Fruit fly (Drosophila melanogaster) whole organism, embryonic: ENCODE measurements around the gene Bx42.

ENCODE experiments used
- Abd-B ChIP-seq: fragments of 200-800 bp; sonication (Bioruptor generic); optimal IDR thresholded peaks from 2 replicates; lab custom pipeline; 2018; ENCODE audit warnings: missing biosample characterization, mild to moderate bottlenecking, missing genetic modification characterization, moderate library complexity
- Atf6 ChIP-seq: fragments of 200-800 bp; sonication (Bioruptor generic); IDR thresholded peaks from 2 replicates; pipeline ENCODE4 v1.3.6; 2022; ENCODE audit warnings: missing biosample characterization, missing genetic modification characterization
- BtbVII ChIP-seq: fragments of 200-800 bp; sonication (Bioruptor generic); optimal IDR thresholded peaks from 3 replicates; lab custom pipeline; 2017; ENCODE audit warnings: missing biosample characterization, mild to moderate bottlenecking, missing genetic modification characterization
- CG10209 ChIP-seq: fragments of 200-800 bp; sonication (Bioruptor generic); optimal IDR thresholded peaks from 3 replicates; lab custom pipeline; 2017; ENCODE audit warnings: missing biosample characterization, mild to moderate bottlenecking, missing genetic modification characterization, missing genetic modification reagents
- CG10431 ChIP-seq: fragments of 200-800 bp; sonication (Bioruptor generic); optimal IDR thresholded peaks from 3 replicates; lab custom pipeline; 2018; ENCODE audit warnings: missing biosample characterization, mild to moderate bottlenecking, missing genetic modification characterization
- CG10462 ChIP-seq: fragments of 200-800 bp; sonication (Bioruptor generic); optimal IDR thresholded peaks from 2 replicates; lab custom pipeline; 2016; ENCODE audit warnings: missing biosample characterization, missing genetic modification characterization
- CG10959 ChIP-seq: fragments of 200-800 bp; sonication (Bioruptor generic); IDR thresholded peaks from 2 replicates; pipeline ENCODE4 v1.3.6; 2022; ENCODE audit warnings: missing biosample characterization, missing genetic modification characterization
- CG13123 ChIP-seq: fragments of 200-800 bp; sonication (Bioruptor generic); optimal IDR thresholded peaks from 2 replicates; lab custom pipeline; 2016; ENCODE audit warnings: missing biosample characterization, missing genetic modification characterization
- CG13424 ChIP-seq: fragments of 200-800 bp; sonication (Bioruptor generic); optimal IDR thresholded peaks from 2 replicates; lab custom pipeline; 2019; ENCODE audit warnings: missing biosample characterization, mild to moderate bottlenecking, missing genetic modification characterization, moderate library complexity
- CG13624 ChIP-seq: fragments of 200-800 bp; sonication (Bioruptor generic); optimal IDR thresholded peaks from 2 replicates; lab custom pipeline; 2016; ENCODE audit warnings: missing biosample characterization, missing genetic modification characterization
- CG15696 ChIP-seq: fragments of 200-800 bp; sonication (Bioruptor generic); optimal IDR thresholded peaks from 2 replicates; lab custom pipeline; 2019; ENCODE audit warnings: missing biosample characterization, mild to moderate bottlenecking, missing genetic modification characterization, moderate library complexity
- CG18476 ChIP-seq: fragments of 200-800 bp; sonication (Bioruptor generic); optimal IDR thresholded peaks from 2 replicates; lab custom pipeline; 2016; ENCODE audit warnings: missing biosample characterization, mild to moderate bottlenecking, missing genetic modification characterization
- CG31224 ChIP-seq: fragments of 200-800 bp; sonication (Bioruptor generic); IDR thresholded peaks from 2 replicates; pipeline ENCODE4 v1.3.6; 2022; ENCODE audit warnings: missing biosample characterization, missing genetic modification characterization
- CG32767 ChIP-seq: fragments of 200-800 bp; sonication (Bioruptor generic); IDR thresholded peaks from 2 replicates; pipeline ENCODE4 v1.3.6; 2022; ENCODE audit warnings: missing biosample characterization, missing genetic modification characterization
- CG34376 ChIP-seq: fragments of 200-800 bp; sonication (Bioruptor generic); optimal IDR thresholded peaks from 2 replicates; lab custom pipeline; 2018; ENCODE audit warnings: missing biosample characterization, mild to moderate bottlenecking, missing genetic modification characterization
- CG4424 ChIP-seq: fragments of 200-800 bp; sonication (Bioruptor generic); optimal IDR thresholded peaks from 3 replicates; lab custom pipeline; 2016; ENCODE audit warnings: missing biosample characterization, missing genetic modification characterization
- CG6683 ChIP-seq: fragments of 200-800 bp; sonication (Bioruptor generic); optimal IDR thresholded peaks from 2 replicates; lab custom pipeline; 2017; ENCODE audit warnings: missing biosample characterization, mild to moderate bottlenecking, missing genetic modification characterization, missing genetic modification reagents
- CTCF ChIP-seq: fragments of 200-800 bp; sonication (Bioruptor generic); optimal IDR thresholded peaks from 2 replicates; lab custom pipeline; 2017; ENCODE audit warnings: missing biosample characterization, mild to moderate bottlenecking, missing genetic modification characterization, moderate library complexity
- D19B ChIP-seq: fragments of 200-800 bp; sonication (Bioruptor generic); optimal IDR thresholded peaks from 2 replicates; lab custom pipeline; 2017; ENCODE audit warnings: missing biosample characterization, mild to moderate bottlenecking, missing genetic modification characterization
- Dfd ChIP-seq, 2 experiments: fragments of >200 bp; optimal IDR thresholded peaks; 2 replicates each; lab custom pipeline; 2017; ENCODE audit warnings: missing biosample characterization in 2 of 2, missing genetic modification characterization in 2 of 2
- Doc2 ChIP-seq: fragments of 200-800 bp; sonication (Bioruptor generic); IDR thresholded peaks from 2 replicates; pipeline ENCODE4 v1.3.6; 2022; ENCODE audit warnings: missing biosample characterization, missing genetic modification characterization
- E2f2 ChIP-seq: fragments of 200-800 bp; sonication (Bioruptor generic); IDR thresholded peaks from 2 replicates; pipeline ENCODE4 v1.3.6; 2022; ENCODE audit warnings: missing biosample characterization, missing genetic modification characterization
- Ets65A ChIP-seq: fragments of 200-800 bp; sonication (Bioruptor generic); peaks from one replicate; lab custom pipeline; 2016; ENCODE audit warnings: missing biosample characterization, missing genetic modification characterization
- Fer3 ChIP-seq: fragments of 200-800 bp; sonication (Bioruptor generic); optimal IDR thresholded peaks from 2 replicates; lab custom pipeline; 2018; ENCODE audit warnings: missing biosample characterization, mild to moderate bottlenecking, missing genetic modification characterization, moderate library complexity
- HLH3B ChIP-seq: fragments of 200-800 bp; sonication (Bioruptor generic); IDR thresholded peaks from 2 replicates; pipeline ENCODE4 v1.3.6; 2022; ENCODE audit warnings: missing biosample characterization, missing genetic modification characterization
- Hr78 ChIP-seq, 2 experiments: fragments of 200-800 bp in 1 of 2; fragments of >200 bp in 1 of 2; sonication (Bioruptor generic) in 1 of 2; optimal IDR thresholded peaks; 2 replicates each; lab custom pipeline; 2017 to 2019; ENCODE audit warnings: missing biosample characterization in 2 of 2, missing genetic modification characterization in 2 of 2, mild to moderate bottlenecking in 1 of 2, moderate library complexity in 1 of 2
- Jarid2 ChIP-seq: fragments of 200-800 bp; sonication (Bioruptor generic); optimal IDR thresholded peaks from 3 replicates; lab custom pipeline; 2017; ENCODE audit warnings: mild to moderate bottlenecking, missing biosample characterization, missing genetic modification reagents, missing genetic modification characterization
- Med ChIP-seq: fragments of 200-800 bp; sonication (Bioruptor generic); peaks from one replicate; lab custom pipeline; 2016; ENCODE audit warnings: missing biosample characterization, missing genetic modification characterization, mild to moderate bottlenecking, inconsistent platforms, moderate library complexity
- Mrtf ChIP-seq: fragments of 200-800 bp; sonication (Bioruptor generic); IDR thresholded peaks from 3 replicates; pipeline ENCODE4 v1.3.6; 2022; ENCODE audit warnings: missing biosample characterization, missing genetic modification characterization
- Ptx1 ChIP-seq: fragments of 200-800 bp; sonication (Bioruptor generic); IDR thresholded peaks from 2 replicates; pipeline ENCODE4 v1.3.6; 2022; ENCODE audit warnings: missing biosample characterization, missing genetic modification characterization
- Trl ChIP-seq, 3 experiments: fragments of >200 bp in 2 of 3; fragments of 200-800 bp in 1 of 3; sonication (Bioruptor generic) in 1 of 3; optimal IDR thresholded peaks; 2 replicates in 1 of 3; 3 replicates in 2 of 3; lab custom pipeline; 2016 to 2017; ENCODE audit warnings: missing biosample characterization in 1 of 3, missing genetic modification characterization in 1 of 3
- caup ChIP-seq: fragments of 200-800 bp; sonication (Bioruptor generic); optimal IDR thresholded peaks from 3 replicates; lab custom pipeline; 2017; ENCODE audit warnings: missing biosample characterization, mild to moderate bottlenecking, missing genetic modification characterization, moderate library complexity; ENCODE audit not compliant: severe bottlenecking
- chinmo ChIP-seq: fragments of 200-800 bp; sonication (Bioruptor generic); IDR thresholded peaks from 4 replicates; pipeline ENCODE4 v1.3.6; 2022; ENCODE audit warnings: missing biosample characterization, missing genetic modification characterization; ENCODE audit not compliant: partially characterized antibody
- da ChIP-seq: fragments of 200-800 bp; sonication (Bioruptor generic); optimal IDR thresholded peaks from 2 replicates; lab custom pipeline; 2016; ENCODE audit warnings: missing biosample characterization, missing genetic modification characterization
- disco-r ChIP-seq: fragments of 200-800 bp; sonication (Bioruptor generic); optimal IDR thresholded peaks from 2 replicates; lab custom pipeline; 2016; ENCODE audit warnings: missing biosample characterization, missing genetic modification characterization
- gfzf ChIP-seq: fragments of 200-800 bp; sonication (Bioruptor generic); optimal IDR thresholded peaks from 2 replicates; lab custom pipeline; 2016; ENCODE audit warnings: missing biosample characterization, mild to moderate bottlenecking, missing genetic modification characterization, moderate library complexity
- ind ChIP-seq: fragments of 200-800 bp; sonication (Bioruptor generic); optimal IDR thresholded peaks from 3 replicates; lab custom pipeline; 2016; ENCODE audit warnings: missing biosample characterization, missing genetic modification characterization
- ken ChIP-seq: fragments of 200-800 bp; sonication (Bioruptor generic); IDR thresholded peaks from 3 replicates; pipeline ENCODE4 v1.3.6; 2022; ENCODE audit warnings: missing biosample characterization, missing genetic modification characterization
- luna ChIP-seq: fragments of 200-800 bp; sonication (Bioruptor generic); optimal IDR thresholded peaks from 2 replicates; lab custom pipeline; 2016; ENCODE audit warnings: missing biosample characterization, missing genetic modification characterization
- mirr ChIP-seq: fragments of 200-800 bp; sonication (Bioruptor generic); optimal IDR thresholded peaks from 3 replicates; lab custom pipeline; 2018; ENCODE audit warnings: missing biosample characterization, mild to moderate bottlenecking, missing genetic modification characterization
- nau ChIP-seq: fragments of 200-800 bp; sonication (Bioruptor generic); optimal IDR thresholded peaks from 3 replicates; lab custom pipeline; 2017; ENCODE audit warnings: missing biosample characterization, mild to moderate bottlenecking, missing genetic modification characterization, missing genetic modification reagents
- nom ChIP-seq: fragments of 200-800 bp; sonication (Bioruptor generic); optimal IDR thresholded peaks from 2 replicates; lab custom pipeline; 2017; ENCODE audit warnings: missing biosample characterization, missing genetic modification characterization, mild to moderate bottlenecking, moderate library complexity, missing genetic modification reagents
- odd ChIP-seq: fragments of 200-800 bp; sonication (Bioruptor generic); optimal IDR thresholded peaks from 2 replicates; lab custom pipeline; 2017; ENCODE audit warnings: missing biosample characterization, mild to moderate bottlenecking, missing genetic modification characterization
- row ChIP-seq: fragments of 200-800 bp; sonication (Bioruptor generic); IDR thresholded peaks from 3 replicates; pipeline ENCODE4 v1.3.6; 2022; ENCODE audit warnings: missing biosample characterization, missing genetic modification characterization
- sens ChIP-seq: fragments of 200-800 bp; sonication (Bioruptor generic); peaks from one replicate; lab custom pipeline; 2016; ENCODE audit warnings: missing biosample characterization, missing genetic modification characterization
- sima ChIP-seq: fragments of 200-800 bp; sonication (Bioruptor generic); optimal IDR thresholded peaks from 2 replicates; lab custom pipeline; 2016; ENCODE audit warnings: missing biosample characterization, missing genetic modification characterization
- sqz ChIP-seq: fragments of 200-800 bp; sonication (Bioruptor generic); optimal IDR thresholded peaks from 3 replicates; lab custom pipeline; 2018; ENCODE audit warnings: missing biosample characterization, mild to moderate bottlenecking, missing genetic modification characterization
- tio ChIP-seq: fragments of 200-800 bp; sonication (Bioruptor generic); optimal IDR thresholded peaks from 2 replicates; lab custom pipeline; 2017; ENCODE audit warnings: missing biosample characterization, missing genetic modification characterization, inconsistent platforms
- tna ChIP-seq: fragments of 200-800 bp; sonication (Bioruptor generic); IDR thresholded peaks from 2 replicates; pipeline ENCODE4 v1.3.6; 2022; ENCODE audit warnings: missing biosample characterization, missing genetic modification characterization; ENCODE audit not compliant: partially characterized antibody

The Bx42 gene

DNA sequence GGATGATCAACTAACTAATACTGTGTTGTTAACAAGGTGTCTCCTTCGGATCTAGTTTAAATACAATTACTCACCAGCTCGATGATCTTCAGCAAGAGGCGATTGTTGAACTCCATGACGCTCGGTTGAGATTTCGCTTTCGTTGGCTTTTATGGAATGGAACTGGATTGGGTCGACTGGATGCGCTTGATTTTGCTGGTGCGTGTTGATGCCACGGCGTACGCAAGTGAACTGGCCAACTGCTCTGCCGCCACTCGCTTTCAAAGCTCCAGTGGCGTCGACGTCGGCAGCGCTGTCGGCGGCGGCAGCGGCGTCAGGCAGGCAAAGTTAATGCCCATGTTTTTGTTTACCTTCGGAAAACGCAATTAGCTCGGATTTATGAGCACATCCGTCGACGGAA, 28.1 kb downstream of the Bx42 start, which contains the start of gene CG44325 (continued):
- peak; percentile 29 for TF ChIP-seq CG13624 (GFP tag; lab: Kevin White, UChicago)
- 0 out of 2 replicates have a peak, but pooled peaks have one; percentile 27 for TF ChIP-seq Atf6 (GFP tag; lab: Robert Waterston, UW)
- peak; percentile 88 for TF ChIP-seq Med (GFP tag; lab: Kevin White, UChicago)
- TF ChIP-seq mirr (GFP tag; lab: Kevin White, UChicago) = peak; percentile 41
- TF ChIP-seq CG18476 (GFP tag; lab: Kevin White, UChicago) = peak; percentile 8

dm6 chrX:9077558-9077957, 28.8 kb downstream of the Bx42 start:
- no peak for TF ChIP-seq odd (GFP tag; lab: Kevin White, UChicago)
- TF ChIP-seq CG31224 = no peak
- TF ChIP-seq HLH3B (GFP tag; lab: Robert Waterston, UW) = no peak
- TF ChIP-seq CG4424 = no peak
- TF ChIP-seq caup = no peak
- peak in 1 of 2 experiments; percentile 23 for TF ChIP-seq Hr78 (GFP tag; optimal IDR thresholded peaks at IDR 0.05; lab: Kevin White, UChicago)
- no peak for TF ChIP-seq Dfd (GFP tag; optimal IDR thresholded peaks at IDR 0.05; lab: Kevin White, UChicago)
- no peak for TF ChIP-seq disco-r
- TF ChIP-seq sqz (GFP tag; lab: Kevin White, UChicago) = peak; percentile 64
- TF ChIP-seq CG13123 = no peak
- peak; percentile 82 for TF ChIP-seq nom (GFP tag; lab: Kevin White, UChicago)
- no peak for TF ChIP-seq Jarid2
- TF ChIP-seq CTCF (GFP tag; lab: Kevin White, UChicago) = no peak
- TF ChIP-seq E2f2 (GFP tag; lab: Robert Waterston, UW) = no peak
- no peak for TF ChIP-seq CG34376 (GFP tag; lab: Kevin White, UChicago)
- no peak for TF ChIP-seq ken (GFP tag; lab: Robert Waterston, UW)
- TF ChIP-seq Med (GFP tag; lab: Kevin White, UChicago) = no peak
- TF ChIP-seq da (GFP tag; lab: Kevin White, UChicago) = no peak
- TF ChIP-seq Fer3 (tag; lab: Kevin White, UChicago) = no peak
- TF ChIP-seq D19B = no peak
- no peak for TF ChIP-seq CG15696
- peak; percentile 21 for TF ChIP-seq CG13624 (GFP tag; lab: Kevin White, UChicago)
- no peak for TF ChIP-seq CG6683
- no peak for TF ChIP-seq Abd-B

- TF ChIP-seq CG13424 (peak; percentile 34), tna (no peak), sens (GFP tag; lab: Kevin White, UChicago) (peak; percentile 64), CG32767 (no peak), nau (GFP tag; lab: Kevin White, UChicago) (no peak), CG4424 (no peak), Ets65A (GFP tag; lab: Kevin White, UChicago) (no peak), row (GFP tag; lab: Robert Waterston, UW) (0 out of 3 replicates have a peak, but pooled peaks have one; percentile 23), tio (no peak), sima (GFP tag; lab: Kevin White, UChicago) (no peak), gfzf (GFP tag; lab: Kevin White, UChicago) (no peak), Doc2 (GFP tag; lab: Robert Waterston, UW) (no peak), BtbVII (GFP tag; lab: Kevin White, UChicago) (no peak), chinmo (GFP tag; lab: Robert Waterston, UW) (peak; percentile 51; the same call in 1 of the 4 replicates), luna (GFP tag; lab: Kevin White, UChicago) (no peak), Ptx1 (GFP tag; lab: Robert Waterston, UW) (0 out of 2 replicates have a peak, but pooled peaks have one; percentile 11), CG10431 (GFP tag; lab: Kevin White, UChicago) (no peak), CG10209 (no peak), CG10462 (GFP tag; lab: Kevin White, UChicago) (no peak), CG10959 (GFP tag; lab: Robert Waterston, UW) (no peak), ind (peak; percentile 7), Trl (optimal IDR thresholded peaks at IDR 0.05; lab: Kevin White, UChicago) (no peak), Trl (GFP tag; optimal IDR thresholded peaks at IDR 0.05; lab: Kevin White, UChicago) (no peak), Mrtf (no peak)
Observed at dm6 chrX:9075641-9076324, 30.6 kb downstream of the Bx42 start.
